Worm (Caenorhabditis elegans) whole organism, L4 larva: ENCODE measurements around the gene sdc-1.

ENCODE experiments used
- fkh-10 ChIP-seq: fragments of 150-350 bp; optimal IDR thresholded peaks from 2 replicates; lab custom pipeline; 2014; ENCODE audit warnings: missing biosample characterization, missing genetic modification reagents, missing genetic modification characterization
- fos-1 ChIP-seq: fragments of 150-350 bp; optimal IDR thresholded peaks from 2 replicates; lab custom pipeline; 2014; ENCODE audit warnings: missing biosample characterization, missing genetic modification characterization

DNA sequence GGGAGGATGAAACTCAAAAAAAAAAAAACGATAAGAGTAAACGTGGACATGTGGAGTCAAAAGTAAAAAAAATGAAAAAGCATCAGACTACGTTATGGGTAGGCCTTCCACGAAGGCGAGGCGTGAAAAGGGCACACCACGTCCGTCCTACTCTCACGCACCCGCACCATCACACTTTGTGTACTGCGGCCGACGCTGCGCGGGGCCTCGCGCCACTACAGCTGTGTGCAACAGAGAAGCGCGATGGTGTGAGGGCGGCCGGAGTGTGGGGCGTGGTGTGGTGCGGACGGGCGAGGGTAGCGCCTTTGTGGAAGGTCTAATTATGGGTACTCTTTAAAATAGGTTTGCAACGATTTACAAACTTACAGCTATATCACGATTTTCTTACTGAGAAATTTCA lies 42.7 kb downstream of the sdc-1 start:
- TF ChIP-seq fkh-10 (GFP tag; lab: Kevin White, UChicago) (no peak), fos-1 (tag; lab: Kevin White, UChicago) (no peak)
